Worm (Caenorhabditis elegans): ENCODE data around the gene srbc-38.

Gene srbc-38

ce11 chrV:676550-677084 is 30.4 kb upstream of the srbc-38 start, which contains the start of the genes fbxa-72 and srx-21:
Gene fbxa-72, minus strand, starts transcription at chrV:676753.
Gene srx-21, plus strand, starts transcription at chrV:677034.
- TF ChIP-seq flt-1 (GFP tag; IDR thresholded peaks at IDR 0.05) (no peak), ref-1 (GFP tag; conservative IDR thresholded peaks at IDR 0.05) (no peak), T22C8.4 (GFP tag; IDR thresholded peaks at IDR 0.05) (no peak), ztf-23 (GFP tag; IDR thresholded peaks at IDR 0.05) (no peak), klf-2 (GFP tag; conservative IDR thresholded peaks at IDR 0.05) (no peak)

DNA sequence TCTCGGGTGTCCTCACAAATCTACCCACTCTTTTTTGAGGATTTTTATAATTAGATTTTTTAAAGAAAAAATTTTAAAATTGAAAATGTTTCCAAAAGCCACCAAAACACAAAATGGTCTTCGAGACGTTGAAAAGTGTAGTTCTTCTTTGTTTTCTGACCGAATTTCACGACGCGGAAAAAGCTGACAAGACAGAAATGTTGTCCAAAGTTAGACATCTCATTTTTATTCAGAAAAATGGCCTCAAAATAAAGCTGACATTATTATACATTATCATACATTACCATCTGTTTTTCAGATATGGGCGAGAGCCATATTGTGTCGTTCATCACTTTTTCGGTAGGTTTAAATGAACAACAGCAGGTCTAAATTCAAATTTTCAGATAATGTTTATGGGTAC is 27.4 kb upstream of the srbc-38 start, which contains the start of gene srx-22:
Gene srx-22, plus strand, starts transcription at position 301 of the 400 bp plus-strand sequence.
- TF ChIP-seq ref-1 (GFP tag; conservative IDR thresholded peaks at IDR 0.05) (no peak), med-1 (GFP tag; optimal IDR thresholded peaks at IDR 0.05; ENCODE audit: insufficient read depth) (no peak), T22C8.4 (GFP tag; IDR thresholded peaks at IDR 0.05) (no peak), flt-1 (GFP tag; IDR thresholded peaks at IDR 0.05) (no peak), ztf-29 (GFP tag; IDR thresholded peaks at IDR 0.05) (no peak), cog-1 (tag; optimal IDR thresholded peaks at IDR 0.05) (no peak)

ce11 chrV:682031-682430 is 25.0 kb upstream of the srbc-38 start, which contains the start of gene srx-23:
Gene srx-23, plus strand, starts transcription at chrV:682331.
- no peak for TF ChIP-seq ztf-23 (GFP tag; IDR thresholded peaks at IDR 0.05)
- TF ChIP-seq cog-1 (tag; optimal IDR thresholded peaks at IDR 0.05), result no peak
- no peak for TF ChIP-seq flt-1 (GFP tag; IDR thresholded peaks at IDR 0.05)
- no peak for TF ChIP-seq klf-2 (GFP tag; conservative IDR thresholded peaks at IDR 0.05)
- no peak for TF ChIP-seq ztf-29 (GFP tag; IDR thresholded peaks at IDR 0.05)
- TF ChIP-seq ref-1 (GFP tag; conservative IDR thresholded peaks at IDR 0.05), result no peak

DNA sequence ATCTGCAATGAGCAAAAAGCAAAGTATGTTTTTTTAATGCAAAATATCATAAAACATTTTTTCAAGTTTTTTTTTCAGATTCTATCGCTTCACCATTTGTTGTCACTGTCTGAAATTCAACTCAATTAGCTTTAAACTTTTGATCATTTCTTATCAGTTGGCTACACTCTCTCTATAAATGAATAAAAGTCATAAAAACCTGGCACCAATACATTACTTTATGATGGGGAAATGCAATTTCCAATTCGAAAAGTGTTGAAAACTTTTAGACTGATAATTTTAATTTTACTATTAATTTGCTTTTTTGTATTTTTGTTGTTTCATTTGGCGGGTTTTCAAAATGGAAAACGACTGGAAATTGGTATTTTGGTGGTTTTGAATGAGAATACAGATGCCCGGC is 23.2 kb upstream of the srbc-38 start, which contains the start of gene F31F4.1:
Gene F31F4.1, plus strand, starts transcription at position 203 of the 400 bp plus-strand sequence.
- TF ChIP-seq flt-1 (GFP tag; IDR thresholded peaks at IDR 0.05) (no peak), tab-1 (GFP tag; IDR thresholded peaks at IDR 0.05) (no peak), med-1 (GFP tag; optimal IDR thresholded peaks at IDR 0.05; ENCODE audit: insufficient read depth) (no peak), ztf-23 (GFP tag; IDR thresholded peaks at IDR 0.05) (no peak), ztf-29 (GFP tag; IDR thresholded peaks at IDR 0.05) (no peak), T22C8.4 (GFP tag; IDR thresholded peaks at IDR 0.05) (no peak), cog-1 (tag; optimal IDR thresholded peaks at IDR 0.05) (no peak), klf-2 (GFP tag; conservative IDR thresholded peaks at IDR 0.05) (no peak), ref-1 (GFP tag; conservative IDR thresholded peaks at IDR 0.05) (no peak)

DNA sequence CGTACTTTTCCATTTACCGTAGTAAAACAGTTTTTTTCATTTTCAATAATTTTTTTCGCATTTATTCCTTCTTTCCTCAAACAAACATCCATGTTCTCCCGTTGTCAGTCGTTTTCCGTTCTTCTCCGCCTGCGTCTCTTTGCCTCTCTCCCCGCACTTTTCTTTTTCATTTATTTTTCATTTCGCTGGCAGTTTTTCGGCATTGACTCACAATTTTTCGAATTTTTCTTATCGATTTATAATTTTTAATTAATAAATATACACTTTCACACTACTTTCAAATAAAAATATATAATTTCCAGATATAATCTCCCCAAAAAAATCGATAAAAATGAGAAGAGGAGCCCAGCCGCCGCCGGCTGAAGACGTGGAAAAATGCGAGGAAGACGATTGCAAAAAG is 19.6 kb upstream of the srbc-38 start, which contains the start of gene H25P19.1:
Gene H25P19.1, plus strand, starts transcription at position 301 of the 400 bp plus-strand sequence.
- TF ChIP-seq ztf-29 (GFP tag; IDR thresholded peaks at IDR 0.05) (no peak), flt-1 (GFP tag; IDR thresholded peaks at IDR 0.05) (no peak), tab-1 (GFP tag; IDR thresholded peaks at IDR 0.05) (no peak), med-1 (GFP tag; optimal IDR thresholded peaks at IDR 0.05; ENCODE audit: insufficient read depth) (no peak), ref-1 (GFP tag; conservative IDR thresholded peaks at IDR 0.05) (no peak), ztf-23 (GFP tag; IDR thresholded peaks at IDR 0.05) (no peak)

- TF ChIP-seq klf-2 (GFP tag; conservative IDR thresholded peaks at IDR 0.05) (no peak), ztf-23 (GFP tag; IDR thresholded peaks at IDR 0.05) (no peak), ztf-29 (GFP tag; IDR thresholded peaks at IDR 0.05) (no peak)
These were observed 17.5 kb upstream of the srbc-38 start for ce11 chrV:689538-689937.

DNA sequence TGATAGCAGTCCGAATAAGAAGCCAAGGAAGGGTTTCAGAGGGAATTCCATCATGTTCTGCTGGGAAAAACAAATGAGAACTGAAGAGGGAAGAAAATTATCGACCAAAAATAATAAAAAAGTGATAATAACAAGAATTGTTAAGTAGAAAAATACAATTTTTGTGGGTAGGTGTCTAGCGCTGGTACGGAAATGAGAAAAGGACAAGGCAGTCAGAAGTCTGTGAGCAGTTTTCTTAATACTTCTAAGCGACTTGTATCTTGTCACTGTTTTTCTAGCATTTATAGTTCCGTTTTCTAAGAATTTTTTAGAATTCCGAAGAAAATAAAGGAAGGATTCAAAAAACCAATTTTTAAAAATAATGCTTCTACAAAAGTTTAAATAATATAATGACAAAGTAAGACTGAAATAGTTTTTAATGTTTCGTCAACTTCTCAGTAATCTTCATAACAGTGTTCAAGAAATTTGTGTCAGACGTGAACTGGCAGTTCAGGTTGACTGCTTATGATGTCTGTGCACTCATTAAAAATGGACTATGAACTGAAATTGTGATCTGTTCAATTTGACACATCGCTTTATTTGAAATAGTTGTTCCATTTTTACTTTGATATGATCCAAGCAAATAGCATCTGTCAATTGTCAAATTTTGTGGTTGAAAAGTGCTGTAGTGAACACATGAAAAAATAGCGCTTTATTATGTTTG is 14.1 kb upstream of the srbc-38 start, which contains the start of gene srx-4:
Gene srx-4, minus strand, starts transcription at position 51 of the 703 bp plus-strand sequence.
- TF ChIP-seq ztf-29 (GFP tag; IDR thresholded peaks at IDR 0.05) (no peak), med-1 (GFP tag; optimal IDR thresholded peaks at IDR 0.05; ENCODE audit: insufficient read depth) (no peak), tab-1 (GFP tag; IDR thresholded peaks at IDR 0.05) (no peak), ztf-23 (GFP tag; IDR thresholded peaks at IDR 0.05) (no peak), cog-1 (tag; optimal IDR thresholded peaks at IDR 0.05) (no peak), T22C8.4 (GFP tag; IDR thresholded peaks at IDR 0.05) (no peak), ref-1 (GFP tag; conservative IDR thresholded peaks at IDR 0.05) (no peak), flt-1 (GFP tag; IDR thresholded peaks at IDR 0.05) (no peak), klf-2 (GFP tag; conservative IDR thresholded peaks at IDR 0.05) (no peak)

ce11 chrV:694625-695024 is 12.4 kb upstream of the srbc-38 start, which contains the start of gene srj-53:
Gene srj-53, minus strand, starts transcription at chrV:694725.
- TF ChIP-seq tab-1 (GFP tag; IDR thresholded peaks at IDR 0.05), result no peak
- TF ChIP-seq T22C8.4 (GFP tag; IDR thresholded peaks at IDR 0.05), result no peak
- TF ChIP-seq cog-1 (tag; optimal IDR thresholded peaks at IDR 0.05), result no peak
- TF ChIP-seq ref-1 (GFP tag; conservative IDR thresholded peaks at IDR 0.05), result no peak
- no peak for TF ChIP-seq med-1 (GFP tag; optimal IDR thresholded peaks at IDR 0.05; ENCODE audit: insufficient read depth)
- TF ChIP-seq klf-2 (GFP tag; conservative IDR thresholded peaks at IDR 0.05), result no peak
- TF ChIP-seq ztf-29 (GFP tag; IDR thresholded peaks at IDR 0.05), result no peak
- no peak for TF ChIP-seq ztf-23 (GFP tag; IDR thresholded peaks at IDR 0.05)
- no peak for TF ChIP-seq flt-1 (GFP tag; IDR thresholded peaks at IDR 0.05)

DNA sequence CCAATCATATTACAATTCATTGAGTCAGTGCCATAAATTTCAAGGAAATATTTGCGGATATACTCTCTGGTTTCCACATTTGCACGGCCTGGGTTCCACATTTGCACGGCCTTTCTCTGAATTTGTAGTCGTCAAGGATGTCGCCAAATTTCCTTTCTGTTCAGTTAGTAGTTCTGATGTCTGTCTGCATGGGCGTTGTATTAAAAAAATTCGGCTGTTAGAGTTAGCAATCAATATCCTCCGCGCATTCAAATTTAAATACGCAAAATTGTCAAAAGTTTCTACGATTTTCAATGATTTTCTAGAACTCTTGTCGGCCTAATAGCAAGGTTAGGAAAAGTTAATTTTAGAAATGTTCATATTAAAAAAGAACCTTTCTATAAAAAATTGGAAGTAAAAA is 11.1 kb upstream of the srbc-38 start, which contains the start of gene srj-52:
Gene srj-52, minus strand, starts transcription at position 101 of the 400 bp plus-strand sequence.
- TF ChIP-seq T22C8.4 (GFP tag; IDR thresholded peaks at IDR 0.05), result no peak
- TF ChIP-seq tab-1 (GFP tag; IDR thresholded peaks at IDR 0.05), result no peak
- no peak for TF ChIP-seq cog-1 (tag; optimal IDR thresholded peaks at IDR 0.05)
- TF ChIP-seq med-1 (GFP tag; optimal IDR thresholded peaks at IDR 0.05; ENCODE audit: insufficient read depth), result no peak
- no peak for TF ChIP-seq ztf-23 (GFP tag; IDR thresholded peaks at IDR 0.05)

- TF ChIP-seq ref-1 (GFP tag; conservative IDR thresholded peaks at IDR 0.05), result no peak
- TF ChIP-seq T22C8.4 (GFP tag; IDR thresholded peaks at IDR 0.05), result no peak
- no peak for TF ChIP-seq klf-2 (GFP tag; conservative IDR thresholded peaks at IDR 0.05)
- no peak for TF ChIP-seq ztf-29 (GFP tag; IDR thresholded peaks at IDR 0.05)
- TF ChIP-seq ztf-23 (GFP tag; IDR thresholded peaks at IDR 0.05), result no peak
- TF ChIP-seq tab-1 (GFP tag; IDR thresholded peaks at IDR 0.05), result no peak
- TF ChIP-seq cog-1 (tag; optimal IDR thresholded peaks at IDR 0.05), result no peak
- TF ChIP-seq med-1 (GFP tag; optimal IDR thresholded peaks at IDR 0.05; ENCODE audit: insufficient read depth), result no peak
- no peak for TF ChIP-seq flt-1 (GFP tag; IDR thresholded peaks at IDR 0.05)
These were observed 8.0 kb upstream of the srbc-38 start for ce11 chrV:699051-699450.
